Fruit fly (Drosophila melanogaster): ENCODE data around the gene ND-SGDH.

DNA sequence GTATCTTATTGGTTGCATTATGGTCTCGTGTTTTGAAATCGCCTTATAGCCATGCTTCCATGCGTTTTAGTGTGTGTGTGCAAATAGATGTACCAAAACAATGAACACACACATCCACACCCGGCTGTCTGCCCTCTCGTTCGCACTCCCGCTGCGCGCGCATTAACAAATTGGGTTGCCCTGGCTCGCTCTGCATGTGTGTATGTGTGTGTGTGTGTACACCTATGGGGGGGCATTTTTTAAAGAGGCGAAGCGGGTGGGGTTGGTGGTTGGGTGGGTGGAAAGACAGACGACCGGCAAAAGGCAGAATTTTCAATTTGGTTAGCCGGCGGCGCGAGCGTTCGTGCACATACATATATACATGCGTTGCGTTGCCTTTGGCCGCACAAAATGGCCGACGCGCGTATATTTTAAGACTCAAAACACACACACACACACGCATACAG, 14.2 kb downstream of the ND-SGDH start:
- no peak for TF ChIP-seq pan (optimal IDR thresholded peaks at IDR 0.05)
- TF ChIP-seq EcR (GFP tag; optimal IDR thresholded peaks at IDR 0.05), result no peak
- no peak for TF ChIP-seq Dll (optimal IDR thresholded peaks at IDR 0.05)
